Fruit fly (Drosophila melanogaster) whole organism, embryonic: ENCODE measurements around the gene RAF2.

Experiments
- Atf3 ChIP-seq: fragments of 200-800 bp; sonication (Bioruptor generic); optimal IDR thresholded peaks from 3 replicates; lab custom pipeline; 2016; ENCODE audit warnings: missing biosample characterization, missing genetic modification characterization
- Bteb2 ChIP-seq: fragments of 200-800 bp; sonication (Bioruptor generic); optimal IDR thresholded peaks from 2 replicates; lab custom pipeline; 2016; ENCODE audit warnings: missing biosample characterization, missing genetic modification characterization
- CG10543 ChIP-seq: fragments of 200-800 bp; sonication (Bioruptor generic); optimal IDR thresholded peaks from 3 replicates; lab custom pipeline; 2017; ENCODE audit warnings: missing biosample characterization, mild to moderate bottlenecking, missing genetic modification characterization, moderate library complexity
- CG10654 ChIP-seq: fragments of 200-800 bp; sonication (Bioruptor generic); optimal IDR thresholded peaks from 2 replicates; lab custom pipeline; 2016; ENCODE audit warnings: missing biosample characterization, missing genetic modification characterization
- CG13894 ChIP-seq: fragments of 200-800 bp; sonication (Bioruptor generic); optimal IDR thresholded peaks from 3 replicates; lab custom pipeline; 2018; ENCODE audit warnings: missing biosample characterization, mild to moderate bottlenecking, missing genetic modification characterization, moderate library complexity
- CG14965 ChIP-seq: fragments of 200-800 bp; sonication (Bioruptor generic); optimal IDR thresholded peaks from 2 replicates; lab custom pipeline; 2016; ENCODE audit warnings: missing biosample characterization, missing genetic modification characterization, borderline replicate concordance
- CG17186 ChIP-seq: fragments of 200-800 bp; sonication (Bioruptor generic); optimal IDR thresholded peaks from 3 replicates; lab custom pipeline; 2017; ENCODE audit warnings: missing biosample characterization, missing genetic modification reagents, missing genetic modification characterization
- CG17829 ChIP-seq: fragments of 200-800 bp; optimal IDR thresholded peaks from 2 replicates; lab custom pipeline; 2019; ENCODE audit warnings: missing biosample characterization, mild to moderate bottlenecking, missing genetic modification characterization, moderate library complexity
- CG18262 ChIP-seq: fragments of 200-800 bp; optimal IDR thresholded peaks from 3 replicates; lab custom pipeline; 2019; ENCODE audit warnings: missing biosample characterization, mild to moderate bottlenecking, missing genetic modification characterization, moderate library complexity
- CG2678 ChIP-seq: fragments of 200-800 bp; sonication (Bioruptor generic); optimal IDR thresholded peaks from 3 replicates; lab custom pipeline; 2019; ENCODE audit warnings: missing biosample characterization, mild to moderate bottlenecking, missing genetic modification characterization, moderate library complexity
- CG32532 ChIP-seq: fragments of 200-800 bp; sonication (Bioruptor generic); IDR thresholded peaks from 2 replicates; pipeline ENCODE4 v1.3.6; 2022; ENCODE audit warnings: missing biosample characterization, missing genetic modification characterization
- CG3847 ChIP-seq: fragments of 200-800 bp; sonication (Bioruptor generic); IDR thresholded peaks from 2 replicates; pipeline ENCODE4 v1.3.6; 2022; ENCODE audit warnings: missing biosample characterization, missing genetic modification characterization
- CG7357 ChIP-seq: fragments of 200-800 bp; sonication (Bioruptor generic); IDR thresholded peaks from 3 replicates; pipeline ENCODE4 v1.3.6; 2022; ENCODE audit warnings: missing biosample characterization, missing genetic modification characterization
- CG7745 ChIP-seq: fragments of 200-800 bp; sonication (Bioruptor generic); optimal IDR thresholded peaks from 2 replicates; lab custom pipeline; 2018; ENCODE audit warnings: missing biosample characterization, mild to moderate bottlenecking, missing genetic modification characterization, moderate library complexity
- CG8944 ChIP-seq: fragments of 200-800 bp; sonication (Bioruptor generic); optimal IDR thresholded peaks from 3 replicates; lab custom pipeline; 2016; ENCODE audit warnings: missing biosample characterization, missing genetic modification characterization
- CG9437 ChIP-seq: fragments of 200-800 bp; sonication (Bioruptor generic); optimal IDR thresholded peaks from 2 replicates; lab custom pipeline; 2018; ENCODE audit warnings: missing biosample characterization, mild to moderate bottlenecking, missing genetic modification characterization
- CG9797 ChIP-seq: fragments of 200-800 bp; sonication (Bioruptor generic); optimal IDR thresholded peaks from 3 replicates; lab custom pipeline; 2018; ENCODE audit warnings: missing biosample characterization, mild to moderate bottlenecking, missing genetic modification characterization
- CG9817 ChIP-seq: fragments of 200-800 bp; sonication (Bioruptor generic); optimal IDR thresholded peaks from 2 replicates; lab custom pipeline; 2018; ENCODE audit warnings: missing biosample characterization, mild to moderate bottlenecking, missing genetic modification characterization, moderate library complexity
- CG9932 ChIP-seq: fragments of 200-800 bp; sonication (Bioruptor generic); IDR thresholded peaks from 2 replicates; pipeline ENCODE4 v1.3.6; 2022; ENCODE audit warnings: missing biosample characterization, missing genetic modification characterization
- Camta ChIP-seq: fragments of 200-800 bp; sonication (Bioruptor generic); optimal IDR thresholded peaks from 2 replicates; lab custom pipeline; 2016; ENCODE audit warnings: missing biosample characterization, missing genetic modification characterization
- E2f1 ChIP-seq: fragments of 200-800 bp; sonication (Bioruptor generic); IDR thresholded peaks from 2 replicates; pipeline ENCODE4 v1.3.6; 2022; ENCODE audit warnings: missing biosample characterization, missing genetic modification characterization
- Myb ChIP-seq: fragments of 200-800 bp; sonication (Bioruptor generic); optimal IDR thresholded peaks from 2 replicates; lab custom pipeline; 2016; ENCODE audit warnings: missing biosample characterization, missing genetic modification characterization
- NFAT ChIP-seq: fragments of 200-800 bp; sonication (Bioruptor generic); IDR thresholded peaks from 2 replicates; pipeline ENCODE4 v1.3.6; 2022; ENCODE audit warnings: missing biosample characterization, missing genetic modification characterization
- NfI ChIP-seq: fragments of 200-800 bp; sonication (Bioruptor generic); optimal IDR thresholded peaks from 3 replicates; lab custom pipeline; 2018; ENCODE audit warnings: missing biosample characterization, mild to moderate bottlenecking, missing genetic modification characterization, moderate library complexity
- Oli ChIP-seq: fragments of 200-800 bp; sonication (Bioruptor generic); optimal IDR thresholded peaks from 2 replicates; lab custom pipeline; 2018; ENCODE audit warnings: missing biosample characterization, mild to moderate bottlenecking, missing genetic modification characterization, moderate library complexity
- Sin3A ChIP-seq: fragments of >200 bp; optimal IDR thresholded peaks from 2 replicates; lab custom pipeline; 2018
- Xrp1 ChIP-seq: fragments of 200-800 bp; sonication (Bioruptor generic); IDR thresholded peaks from 2 replicates; pipeline ENCODE4 v1.3.6; 2022; ENCODE audit warnings: missing biosample characterization, missing genetic modification characterization
- al ChIP-seq: fragments of 200-800 bp; sonication (Bioruptor generic); IDR thresholded peaks from 2 replicates; pipeline ENCODE4 v1.3.6; 2022; ENCODE audit warnings: missing biosample characterization, missing genetic modification characterization
- bcd ChIP-seq: fragments of 200-800 bp; sonication (Bioruptor generic); optimal IDR thresholded peaks from 2 replicates; lab custom pipeline; 2017; ENCODE audit warnings: missing biosample characterization, mild to moderate bottlenecking, missing genetic modification characterization
- bigmax ChIP-seq: fragments of 200-800 bp; sonication (Bioruptor generic); optimal IDR thresholded peaks from 2 replicates; lab custom pipeline; 2018; ENCODE audit warnings: missing biosample characterization, mild to moderate bottlenecking, missing genetic modification characterization
- bsh ChIP-seq, 2 experiments: fragments of 200-800 bp; sonication (Bioruptor generic); optimal IDR thresholded peaks; 2 replicates each; lab custom pipeline; 2017 to 2018; ENCODE audit warnings: mild to moderate bottlenecking in 2 of 2, missing biosample characterization in 2 of 2, missing genetic modification characterization in 2 of 2, moderate library complexity in 1 of 2
- cad ChIP-seq: fragments of >200 bp; optimal IDR thresholded peaks from 2 replicates; lab custom pipeline; 2017; ENCODE audit warnings: missing biosample characterization, missing genetic modification characterization
- fd64A ChIP-seq: fragments of 200-800 bp; sonication (Bioruptor generic); optimal IDR thresholded peaks from 3 replicates; lab custom pipeline; 2018; ENCODE audit warnings: missing biosample characterization, mild to moderate bottlenecking, missing genetic modification characterization
- gem ChIP-seq: fragments of 200-800 bp; sonication (Bioruptor generic); optimal IDR thresholded peaks from 2 replicates; lab custom pipeline; 2019; ENCODE audit warnings: missing biosample characterization, mild to moderate bottlenecking, missing genetic modification characterization, moderate library complexity
- gsb ChIP-seq: fragments of 200-800 bp; sonication (Bioruptor generic); IDR thresholded peaks from 2 replicates; pipeline ENCODE4 v1.3.6; 2022; ENCODE audit warnings: missing biosample characterization, missing genetic modification characterization
- ken ChIP-seq: fragments of 200-800 bp; sonication (Bioruptor generic); IDR thresholded peaks from 3 replicates; pipeline ENCODE4 v1.3.6; 2022; ENCODE audit warnings: missing biosample characterization, missing genetic modification characterization
- kni ChIP-seq: fragments of 200-800 bp; sonication (Bioruptor generic); optimal IDR thresholded peaks from 3 replicates; lab custom pipeline; 2017; ENCODE audit warnings: mild to moderate bottlenecking, missing biosample characterization, missing genetic modification reagents, missing genetic modification characterization
- oc ChIP-seq: fragments of 200-800 bp; sonication (Bioruptor generic); optimal IDR thresholded peaks from 2 replicates; lab custom pipeline; 2018; ENCODE audit warnings: missing biosample characterization, mild to moderate bottlenecking, missing genetic modification characterization, moderate library complexity
- pan ChIP-seq, 4 experiments: fragments of >200 bp in 3 of 4; fragments of 200-800 bp in 1 of 4; sonication (Bioruptor generic) in 1 of 4; optimal IDR thresholded peaks in 3 of 4; IDR thresholded peaks in 1 of 4; 2 replicates each; pipeline versions ENCODE4 v1.3.6 to Lab custom; 2017 to 2022; ENCODE audit warnings: missing biosample characterization in 2 of 4, missing genetic modification characterization in 2 of 4, mixed read lengths in 1 of 4
- phol ChIP-seq: fragments of 200-800 bp; sonication (Bioruptor generic); optimal IDR thresholded peaks from 3 replicates; lab custom pipeline; 2018; ENCODE audit warnings: missing biosample characterization, mild to moderate bottlenecking, missing genetic modification characterization, moderate library complexity
- pita ChIP-seq: fragments of 200-800 bp; sonication (Bioruptor generic); optimal IDR thresholded peaks from 2 replicates; lab custom pipeline; 2017; ENCODE audit warnings: missing biosample characterization, mild to moderate bottlenecking, missing genetic modification characterization
- sens ChIP-seq: fragments of 200-800 bp; sonication (Bioruptor generic); peaks from one replicate; lab custom pipeline; 2016; ENCODE audit warnings: missing biosample characterization, missing genetic modification characterization
- sima ChIP-seq: fragments of 200-800 bp; sonication (Bioruptor generic); optimal IDR thresholded peaks from 2 replicates; lab custom pipeline; 2016; ENCODE audit warnings: missing biosample characterization, missing genetic modification characterization
- stwl ChIP-seq: fragments of 200-800 bp; sonication (Bioruptor generic); optimal IDR thresholded peaks from 3 replicates; lab custom pipeline; 2018; ENCODE audit warnings: missing biosample characterization, mild to moderate bottlenecking, missing genetic modification characterization, moderate library complexity
- tin ChIP-seq: fragments of 200-800 bp; sonication (Bioruptor generic); optimal IDR thresholded peaks from 3 replicates; lab custom pipeline; 2016; ENCODE audit warnings: missing biosample characterization, missing genetic modification characterization
- tll ChIP-seq, 2 experiments: fragments of 200-800 bp in 1 of 2; fragments of >200 bp in 1 of 2; sonication (Bioruptor generic) in 1 of 2; optimal IDR thresholded peaks; 2 replicates each; lab custom pipeline; 2017 to 2019; ENCODE audit warnings: missing biosample characterization in 2 of 2, missing genetic modification characterization in 2 of 2, mild to moderate bottlenecking in 1 of 2, moderate library complexity in 1 of 2
- tna ChIP-seq: fragments of 200-800 bp; sonication (Bioruptor generic); IDR thresholded peaks from 2 replicates; pipeline ENCODE4 v1.3.6; 2022; ENCODE audit warnings: missing biosample characterization, missing genetic modification characterization; ENCODE audit not compliant: partially characterized antibody
- vvl ChIP-seq: fragments of 200-800 bp; sonication (Bioruptor generic); IDR thresholded peaks from 2 replicates; pipeline ENCODE4 v1.3.6; 2022; ENCODE audit warnings: missing biosample characterization, missing genetic modification characterization
- zfh2 ChIP-seq: fragments of 200-800 bp; sonication (Bioruptor generic); optimal IDR thresholded peaks from 2 replicates; lab custom pipeline; 2016; ENCODE audit warnings: missing biosample characterization, missing genetic modification characterization

Gene RAF2

DNA sequence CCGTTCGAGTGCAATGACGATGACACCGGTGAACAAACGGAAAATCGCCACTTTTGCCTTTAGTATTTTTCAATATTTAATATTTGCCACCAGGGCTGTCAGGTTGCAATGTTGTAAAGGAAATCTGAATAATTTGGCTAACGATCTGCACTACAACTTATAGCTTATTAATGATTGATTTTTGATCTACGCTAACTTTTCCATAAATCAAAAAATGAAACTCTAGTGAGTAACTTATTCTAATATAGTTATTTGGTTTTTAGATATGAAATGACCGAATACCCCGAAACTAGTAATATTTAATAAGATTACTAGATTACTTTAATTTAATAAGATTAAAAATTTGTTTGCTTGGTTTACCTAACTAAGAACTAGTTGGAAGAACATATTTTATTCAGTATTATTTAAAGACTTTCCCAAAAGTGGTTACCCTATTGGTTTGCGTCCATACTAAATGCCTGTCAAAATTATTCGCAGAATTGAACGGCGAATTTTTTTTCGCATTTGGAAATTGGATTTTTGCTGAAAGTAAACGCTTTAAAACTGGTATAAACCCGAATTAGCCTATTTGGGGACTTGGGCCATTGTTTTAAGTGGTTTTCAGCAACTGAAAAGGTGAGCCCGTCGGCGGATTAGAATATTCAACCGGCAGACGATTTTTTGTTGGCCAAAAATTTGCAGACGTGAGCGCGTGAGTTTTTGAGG, at the start of gene RAF2, which contains the start of gene Agpat3 (continued):
- TF ChIP-seq CG9797 (GFP tag; lab: Kevin White, UChicago) (peak; percentile 72), kni (no peak), NfI (GFP tag; lab: Kevin White, UChicago) (peak; percentile 43), Xrp1 (GFP tag; lab: Robert Waterston, UW) (0 out of 2 replicates have a peak, but pooled peaks have one; percentile 28), CG13894 (tag; lab: Kevin White, UChicago) (peak; percentile 33), CG9932 (GFP tag; lab: Robert Waterston, UW) (peak; percentile 64), tna (GFP tag; lab: Robert Waterston, UW) (no peak), Atf3 (GFP tag; lab: Kevin White, UChicago) (no peak), CG7745 (peak; percentile 95), Myb (GFP tag; lab: Kevin White, UChicago) (no peak), CG17829 (peak; percentile 46), Sin3A (peak; percentile 3), fd64A (GFP tag; lab: Kevin White, UChicago) (no peak), gem (tag; lab: Kevin White, UChicago) (peak; percentile 73), bsh (GFP tag; optimal IDR thresholded peaks at IDR 0.05; lab: Kevin White, UChicago) (peak in 1 of 2 experiments; percentile 35), CG18262 (tag; lab: Kevin White, UChicago) (peak; percentile 50), tll (GFP tag; optimal IDR thresholded peaks at IDR 0.05; lab: Kevin White, UChicago) (peak in 1 of 2 experiments; percentile 46), phol (peak; percentile 60), stwl (tag; lab: Kevin White, UChicago) (peak; percentile 24), zfh2 (peak; percentile 9), CG9437 (GFP tag; lab: Kevin White, UChicago) (peak; percentile 42), sima (GFP tag; lab: Kevin White, UChicago) (no peak), CG8944 (GFP tag; lab: Kevin White, UChicago) (peak; percentile 6), CG7357 (GFP tag; lab: Robert Waterston, UW) (peak; percentile 68; the same call in 2 of the 3 replicates), bigmax (no peak), vvl (GFP tag; lab: Robert Waterston, UW) (peak; percentile 61), pita (GFP tag; lab: Kevin White, UChicago) (peak; percentile 36), CG2678 (tag; lab: Kevin White, UChicago) (peak; percentile 50), ken (GFP tag; lab: Robert Waterston, UW) (peak; percentile 34; the same call in 1 of the 3 replicates), bcd (GFP tag; lab: Kevin White, UChicago) (peak; percentile 36), Camta (GFP tag; lab: Kevin White, UChicago) (peak; percentile 6), pan (optimal IDR thresholded peaks at IDR 0.05; lab: Kevin White, UChicago) (no peak), pan (GFP tag; optimal IDR thresholded peaks at IDR 0.05 in 1 of 2, IDR thresholded peaks at IDR 0.05 in 1 of 2) (peak in 1 of 2 experiments; percentile 5), CG10654 (GFP tag; lab: Kevin White, UChicago) (peak; percentile 12), oc (no peak), NFAT (GFP tag; lab: Robert Waterston, UW) (0 out of 2 replicates have a peak, but pooled peaks have one; percentile 12), tin (GFP tag; lab: Kevin White, UChicago) (peak; percentile 67), CG9817 (tag; lab: Kevin White, UChicago) (peak; percentile 50), CG32532 (GFP tag; lab: Robert Waterston, UW) (peak; percentile 68), CG3847 (peak; percentile 30; the same call in 1 of the 2 replicates), CG10543 (GFP tag; lab: Kevin White, UChicago) (no peak), Bteb2 (GFP tag; lab: Kevin White, UChicago) (peak; percentile 18), al (GFP tag; lab: Robert Waterston, UW) (peak; percentile 42), cad (GFP tag; lab: Kevin White, UChicago) (no peak), E2f1 (GFP tag; lab: Robert Waterston, UW) (peak; percentile 52), Oli (peak; percentile 33), sens (GFP tag; lab: Kevin White, UChicago) (peak; percentile 38), CG17186 (GFP tag; lab: Kevin White, UChicago) (no peak), CG14965 (GFP tag; lab: Kevin White, UChicago) (no peak), gsb (GFP tag; lab: Robert Waterston, UW) (no peak)
